Worm (Caenorhabditis elegans) whole organism, young adult: Measurements from ENCODE around the gene rol-6.

Experiments
- B0336.3 ChIP-seq: fragments of 200-800 bp; sonication (Bioruptor generic); IDR thresholded peaks from 2 replicates; pipeline ENCODE4 v1.3.6; 2022; ENCODE audit warnings: missing genetic modification characterization, missing compliant biosample characterization
- C06A6.2 ChIP-seq: fragments of 200-800 bp; sonication (Bioruptor generic); conservative IDR thresholded peaks from 2 replicates; pipeline ENCODE4 v1.3.6; 2022; ENCODE audit warnings: missing genetic modification characterization, missing compliant biosample characterization
- F22D6.2 ChIP-seq: sonication (generic microtip); optimal IDR thresholded peaks from 2 replicates; lab custom pipeline; 2016; ENCODE audit warnings: mild to moderate bottlenecking, missing genetic modification characterization, missing compliant biosample characterization
- F37B4.10 ChIP-seq: fragments of 200-800 bp; sonication (Bioruptor generic); IDR thresholded peaks from 2 replicates; pipeline ENCODE4 v1.3.6; 2022; ENCODE audit warnings: missing genetic modification characterization, missing compliant biosample characterization
- F57A8.1 ChIP-seq: fragments of 200-800 bp; sonication (Bioruptor generic); optimal IDR thresholded peaks from 2 replicates; lab custom pipeline; 2018; ENCODE audit warnings: mild to moderate bottlenecking, missing genetic modification characterization, moderate library complexity, missing compliant biosample characterization
- F57C9.4 ChIP-seq: sonication (generic microtip); optimal IDR thresholded peaks from 2 replicates; lab custom pipeline; 2017; ENCODE audit warnings: mild to moderate bottlenecking, missing genetic modification characterization, missing compliant biosample characterization
- K11D2.4 ChIP-seq: fragments of 200-800 bp; sonication (Bioruptor generic); IDR thresholded peaks from 2 replicates; pipeline ENCODE4 v1.3.6; 2022; ENCODE audit warnings: missing genetic modification reagents, missing genetic modification characterization, missing compliant biosample characterization
- T26A5.8 ChIP-seq: sonication (generic microtip); optimal IDR thresholded peaks from 2 replicates; lab custom pipeline; 2016; ENCODE audit warnings: missing genetic modification characterization, missing compliant biosample characterization
- Y53G8AR.9 ChIP-seq: fragments of 200-800 bp; sonication (Bioruptor generic); conservative IDR thresholded peaks from 2 replicates; pipeline ENCODE4 v1.3.6; 2022; ENCODE audit warnings: missing genetic modification reagents, missing genetic modification characterization, missing compliant biosample characterization
- Y79H2A.3 ChIP-seq: fragments of 200-800 bp; sonication (Bioruptor generic); conservative IDR thresholded peaks from 2 replicates; pipeline ENCODE4 v1.3.6; 2022; ENCODE audit warnings: missing genetic modification reagents, missing genetic modification characterization, missing compliant biosample characterization
- Y95B8A.8 ChIP-seq: fragments of 200-800 bp; sonication (Bioruptor generic); IDR thresholded peaks from 2 replicates; pipeline ENCODE4 v1.3.6; 2022; ENCODE audit warnings: missing genetic modification reagents, missing genetic modification characterization, missing compliant biosample characterization
- ZK185.1 ChIP-seq: sonication (generic microtip); optimal IDR thresholded peaks from 2 replicates; lab custom pipeline; 2016; ENCODE audit warnings: mild to moderate bottlenecking, missing genetic modification characterization, missing compliant biosample characterization; ENCODE audit not compliant: poor library complexity, severe bottlenecking
- akir-1 ChIP-seq: fragments of 200-800 bp; sonication (Bioruptor generic); optimal IDR thresholded peaks from 2 replicates; lab custom pipeline; 2018; ENCODE audit warnings: mild to moderate bottlenecking, missing genetic modification characterization, moderate library complexity, missing compliant biosample characterization
- ama-1 ChIP-seq, 3 experiments: fragments of 150-350 bp in 1 of 3; sonication (generic microtip) in 2 of 3; optimal IDR thresholded peaks; 2 replicates each; lab custom pipeline; 2014 to 2018; ENCODE audit warnings: missing biosample characterization in 2 of 3, missing genetic modification characterization in 2 of 3, missing genetic modification reagents in 2 of 3
- aptf-2 ChIP-seq: fragments of 200-800 bp; sonication (Bioruptor generic); conservative IDR thresholded peaks from 2 replicates; pipeline ENCODE4 v1.3.6; 2022; ENCODE audit warnings: missing genetic modification reagents, missing genetic modification characterization, missing compliant biosample characterization
- athp-1 ChIP-seq: sonication (generic microtip); optimal IDR thresholded peaks from 2 replicates; lab custom pipeline; 2017; ENCODE audit warnings: mild to moderate bottlenecking, missing genetic modification characterization, missing compliant biosample characterization
- attf-5 ChIP-seq: fragments of 200-800 bp; sonication (Bioruptor generic); optimal IDR thresholded peaks from 2 replicates; lab custom pipeline; 2018; ENCODE audit warnings: mild to moderate bottlenecking, missing genetic modification characterization, missing compliant biosample characterization
- cebp-1 ChIP-seq, 2 experiments: fragments of 200-800 bp in 1 of 2; sonication (Bioruptor generic) in 1 of 2; sonication (generic microtip) in 1 of 2; IDR thresholded peaks in 1 of 2; optimal IDR thresholded peaks in 1 of 2; 2 replicates each; pipeline versions ENCODE4 v1.3.6 to Lab custom; 2017 to 2022; ENCODE audit warnings: missing compliant biosample characterization in 2 of 2, missing genetic modification characterization in 2 of 2, mild to moderate bottlenecking in 1 of 2, missing genetic modification reagents in 1 of 2, moderate library complexity in 1 of 2
- ceh-91 ChIP-seq: fragments of 200-800 bp; sonication (Bioruptor generic); IDR thresholded peaks from 2 replicates; pipeline ENCODE4 v1.3.6; 2022; ENCODE audit warnings: missing genetic modification reagents, missing genetic modification characterization, missing compliant biosample characterization
- egl-44 ChIP-seq: fragments of 200-800 bp; sonication (Bioruptor generic); IDR thresholded peaks from 2 replicates; pipeline ENCODE4 v1.3.6; 2022; ENCODE audit warnings: missing genetic modification reagents, missing genetic modification characterization, missing compliant biosample characterization
- fkh-3 ChIP-seq: sonication (generic microtip); optimal IDR thresholded peaks from 2 replicates; lab custom pipeline; 2016; ENCODE audit warnings: mild to moderate bottlenecking, missing genetic modification characterization, missing compliant biosample characterization
- gei-17 ChIP-seq: fragments of 200-800 bp; sonication (Bioruptor generic); optimal IDR thresholded peaks from 2 replicates; lab custom pipeline; 2018; ENCODE audit warnings: mild to moderate bottlenecking, missing genetic modification characterization, missing compliant biosample characterization
- hmg-1.2 ChIP-seq: fragments of 200-800 bp; sonication (Bioruptor generic); IDR thresholded peaks from 2 replicates; pipeline ENCODE4 v1.3.6; 2022; ENCODE audit warnings: missing genetic modification reagents, missing genetic modification characterization, missing compliant biosample characterization
- let-526 ChIP-seq: fragments of 200-800 bp; sonication (Bioruptor generic); IDR thresholded peaks from 2 replicates; pipeline ENCODE4 v1.3.6; 2022; ENCODE audit warnings: missing genetic modification reagents, missing genetic modification characterization, missing compliant biosample characterization
- let-607 ChIP-seq, 2 experiments: fragments of 200-800 bp in 1 of 2; sonication (Bioruptor generic) in 1 of 2; sonication (generic microtip) in 1 of 2; optimal IDR thresholded peaks; 2 replicates each; lab custom pipeline; 2016 to 2018; ENCODE audit warnings: mild to moderate bottlenecking in 2 of 2, missing compliant biosample characterization in 2 of 2, missing genetic modification characterization in 2 of 2, moderate library complexity in 2 of 2, missing genotype in 1 of 2
- lin-54 ChIP-seq: fragments of 200-800 bp; sonication (Bioruptor generic); optimal IDR thresholded peaks from 2 replicates; lab custom pipeline; 2018; ENCODE audit warnings: mild to moderate bottlenecking, missing genetic modification characterization, missing compliant biosample characterization
- madf-3 ChIP-seq: fragments of 200-800 bp; sonication (Bioruptor generic); IDR thresholded peaks from 2 replicates; pipeline ENCODE4 v1.3.6; 2022; ENCODE audit warnings: missing genetic modification reagents, missing genetic modification characterization, missing compliant biosample characterization
- madf-6 ChIP-seq: fragments of 200-800 bp; sonication (Bioruptor generic); IDR thresholded peaks from 2 replicates; pipeline ENCODE4 v1.3.6; 2022; ENCODE audit warnings: missing genetic modification reagents, missing genetic modification characterization, missing compliant biosample characterization
- madf-8 ChIP-seq: fragments of 200-800 bp; sonication (Bioruptor generic); conservative IDR thresholded peaks from 2 replicates; pipeline ENCODE4 v1.3.6; 2022; ENCODE audit warnings: missing genetic modification reagents, missing genetic modification characterization, missing compliant biosample characterization
- mes-4 ChIP-seq: sonication (generic microtip); optimal IDR thresholded peaks from 2 replicates; lab custom pipeline; 2016; ENCODE audit warnings: missing genotype, missing genetic modification characterization, missing compliant biosample characterization
- nhr-90 ChIP-seq: sonication (generic microtip); optimal IDR thresholded peaks from 2 replicates; lab custom pipeline; 2016; ENCODE audit warnings: missing genotype, mild to moderate bottlenecking, missing genetic modification characterization, missing compliant biosample characterization
- pha-4 ChIP-seq: fragments of 150-350 bp; sonication (generic microtip); optimal IDR thresholded peaks from 2 replicates; lab custom pipeline; 2014; ENCODE audit warnings: missing biosample characterization, missing genetic modification reagents, missing genetic modification characterization
- repo-1 ChIP-seq: sonication (generic microtip); optimal IDR thresholded peaks from 2 replicates; lab custom pipeline; 2017; ENCODE audit warnings: mild to moderate bottlenecking, missing genetic modification characterization, missing compliant biosample characterization
- snpc-3.4 ChIP-seq: sonication (generic microtip); optimal IDR thresholded peaks from 2 replicates; lab custom pipeline; 2017; ENCODE audit warnings: missing genetic modification characterization, mild to moderate bottlenecking, missing compliant biosample characterization, antibody characterized with exemption, moderate library complexity, missing genotype, missing genetic modification reagents
- sptf-2 ChIP-seq: fragments of 200-800 bp; sonication (Bioruptor generic); optimal IDR thresholded peaks from 2 replicates; lab custom pipeline; 2018; ENCODE audit warnings: mild to moderate bottlenecking, missing genetic modification characterization, missing compliant biosample characterization
- tlf-1 ChIP-seq: fragments of 200-800 bp; sonication (Bioruptor generic); optimal IDR thresholded peaks from 2 replicates; lab custom pipeline; 2018; ENCODE audit warnings: mild to moderate bottlenecking, missing genetic modification characterization, missing compliant biosample characterization
- unc-62 ChIP-seq: fragments of 150-350 bp; optimal IDR thresholded peaks from 2 replicates; lab custom pipeline; 2014; ENCODE audit warnings: missing biosample characterization, missing genetic modification reagents, missing genetic modification characterization
- zfh-2 ChIP-seq: fragments of 200-800 bp; sonication (Bioruptor generic); conservative IDR thresholded peaks from 2 replicates; pipeline ENCODE4 v1.3.6; 2022; ENCODE audit warnings: missing genetic modification reagents, missing genetic modification characterization, missing compliant biosample characterization
- zim-3 ChIP-seq: sonication (generic microtip); optimal IDR thresholded peaks from 2 replicates; lab custom pipeline; 2017; ENCODE audit warnings: mild to moderate bottlenecking, missing genetic modification characterization, moderate library complexity, missing compliant biosample characterization
- ztf-25 ChIP-seq: fragments of 200-800 bp; sonication (Bioruptor generic); IDR thresholded peaks from 2 replicates; pipeline ENCODE4 v1.3.6; 2022; ENCODE audit warnings: missing genetic modification reagents, missing genetic modification characterization, missing compliant biosample characterization
- ztf-26 ChIP-seq: sonication (generic microtip); optimal IDR thresholded peaks from 2 replicates; lab custom pipeline; 2017; ENCODE audit warnings: missing genetic modification characterization, missing compliant biosample characterization

rol-6 gene

ce11 chrII:8745449-8746297 lies 12.8 kb downstream of the rol-6 start:
- TF ChIP-seq madf-3 (GFP tag; lab: Robert Waterston, UW) (0 out of 2 replicates have a peak, but pooled peaks have one; percentile 3), C06A6.2 (GFP tag; lab: Robert Waterston, UW) (peak; percentile 11; the same call in 1 of the 2 replicates), mes-4 (tag; lab: Kevin White, UChicago) (no peak), ama-1 (optimal IDR thresholded peaks at IDR 0.05; lab: Kevin White, UChicago) (peak; percentile 50), ama-1 (GFP tag; optimal IDR thresholded peaks at IDR 0.05; lab: Kevin White, UChicago) (peak in 1 of 2 experiments; percentile 36), ZK185.1 (peak; percentile 26), B0336.3 (peak; percentile 12; the same call in 1 of the 2 replicates), F57A8.1 (GFP tag; lab: Kevin White, UChicago) (no peak), let-526 (0 out of 2 replicates have a peak, but pooled peaks have one; percentile 3), cebp-1 (GFP tag; IDR thresholded peaks at IDR 0.05; lab: Robert Waterston, UW) (no peak), cebp-1 (tag; optimal IDR thresholded peaks at IDR 0.05; lab: Kevin White, UChicago) (peak; percentile 5), zfh-2 (GFP tag; lab: Robert Waterston, UW) (peak; percentile 57), Y53G8AR.9 (GFP tag; lab: Robert Waterston, UW) (peak; percentile 5; the same call in 1 of the 2 replicates), snpc-3.4 (tag; lab: Kevin White, UChicago) (no peak), hmg-1.2 (0 out of 2 replicates have a peak, but pooled peaks have one; percentile 2), repo-1 (tag; lab: Kevin White, UChicago) (peak; percentile 50), nhr-90 (tag; lab: Kevin White, UChicago) (peak; percentile 22)

ce11 chrII:8746298-8746775 lies 13.5 kb downstream of the rol-6 start:
- TF ChIP-seq tlf-1 (GFP tag; lab: Kevin White, UChicago) (peak; percentile 52), zim-3 (tag; lab: Kevin White, UChicago) (peak; percentile 77), K11D2.4 (GFP tag; lab: Robert Waterston, UW) (peak; percentile 44), akir-1 (GFP tag; lab: Kevin White, UChicago) (no peak), aptf-2 (GFP tag; lab: Robert Waterston, UW) (peak; percentile 50; the same call in 1 of the 2 replicates), let-526 (peak; percentile 44; the same call in 1 of the 2 replicates), Y95B8A.8 (peak; percentile 59; the same call in 1 of the 2 replicates), Y53G8AR.9 (GFP tag; lab: Robert Waterston, UW) (peak; percentile 79; the same call in 1 of the 2 replicates), Y79H2A.3 (GFP tag; lab: Robert Waterston, UW) (0 out of 2 replicates have a peak, but pooled peaks have one; percentile 6), pha-4 (no peak), madf-6 (GFP tag; lab: Robert Waterston, UW) (no peak), let-607 (tag; optimal IDR thresholded peaks at IDR 0.05; lab: Kevin White, UChicago) (peak in 1 of 2 experiments; percentile 51), sptf-2 (GFP tag; lab: Kevin White, UChicago) (no peak), lin-54 (GFP tag; lab: Kevin White, UChicago) (peak; percentile 8), F57C9.4 (tag; lab: Kevin White, UChicago) (peak; percentile 29), F37B4.10 (GFP tag; lab: Robert Waterston, UW) (0 out of 2 replicates have a peak, but pooled peaks have one; percentile 48), attf-5 (peak; percentile 29), F22D6.2 (no peak), B0336.3 (peak; percentile 70), fkh-3 (tag; lab: Kevin White, UChicago) (peak; percentile 31), ama-1 (optimal IDR thresholded peaks at IDR 0.05; lab: Kevin White, UChicago) (peak; percentile 23), ama-1 (GFP tag; optimal IDR thresholded peaks at IDR 0.05; lab: Kevin White, UChicago) (no peak), athp-1 (peak; percentile 23), madf-8 (GFP tag; lab: Robert Waterston, UW) (no peak), T26A5.8 (tag; lab: Kevin White, UChicago) (peak; percentile 45), ceh-91 (GFP tag; lab: Robert Waterston, UW) (no peak), hmg-1.2 (peak; percentile 23; the same call in 1 of the 2 replicates), repo-1 (tag; lab: Kevin White, UChicago) (peak; percentile 92), F57A8.1 (GFP tag; lab: Kevin White, UChicago) (peak; percentile 20), ztf-25 (0 out of 2 replicates have a peak, but pooled peaks have one; percentile 52), ztf-26 (tag; lab: Kevin White, UChicago) (peak; percentile 47), unc-62 (no peak), ZK185.1 (peak; percentile 56), egl-44 (GFP tag; lab: Robert Waterston, UW) (0 out of 2 replicates have a peak, but pooled peaks have one; percentile 16), gei-17 (GFP tag; lab: Kevin White, UChicago) (peak; percentile 37)
